In the genomic region with DNA sequence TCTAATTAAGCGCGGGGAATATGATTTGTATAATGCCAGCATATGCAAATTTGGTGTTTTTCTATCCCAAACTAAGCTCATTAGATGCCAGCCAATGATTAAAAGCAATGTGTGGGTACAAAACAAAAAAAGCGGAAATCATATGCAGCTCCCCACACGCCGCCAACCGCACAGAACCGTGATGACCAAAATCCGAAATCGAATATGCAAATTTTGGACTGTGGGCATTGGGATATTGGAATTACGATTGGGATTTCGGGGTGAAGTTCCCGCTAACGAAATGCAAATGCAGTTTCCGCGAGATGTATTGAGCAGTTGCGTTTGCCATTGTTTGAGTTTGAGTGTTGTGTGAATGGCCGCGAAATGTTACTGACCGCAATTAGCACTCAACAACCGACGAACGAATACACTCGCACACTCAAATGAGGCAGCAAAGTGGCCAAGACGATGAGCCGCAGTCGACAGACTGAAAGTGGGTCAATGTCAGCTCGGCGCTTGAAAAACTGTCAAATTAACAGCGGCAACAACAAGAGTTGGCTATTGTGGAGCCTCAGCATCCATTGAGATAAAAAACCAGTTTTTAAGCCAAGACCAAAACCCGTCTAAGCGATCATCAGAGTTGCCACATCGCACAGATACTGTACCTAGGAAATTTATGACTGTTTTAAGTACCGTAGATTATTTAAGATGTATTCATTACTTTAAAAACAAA, we compare ENCODE assay signal across 1 fruit fly cellular context.
TF ChIP-seq lines count a peak whose summit lies in the region.

No protein-coding gene starts in this region.

TF ChIP-seq in whole organism, embryonic, 481 proteins besides CTCF, POLR2A, EP300 and RAD21 (continued from another document):
- TF ChIP-seq CG12769 (tag; optimal IDR thresholded peaks at IDR 0.05; lab: Kevin White, UChicago): peak; percentile 85
- TF ChIP-seq sc (optimal IDR thresholded peaks at IDR 0.05; lab: Kevin White, UChicago): no peak
- TF ChIP-seq sc (GFP tag; optimal IDR thresholded peaks at IDR 0.05; lab: Kevin White, UChicago): no peak
- TF ChIP-seq ato (GFP tag; IDR thresholded peaks at IDR 0.05; lab: Robert Waterston, UW; ENCODE audit: partially characterized antibody): no peak
- TF ChIP-seq dmrt11E (tag; optimal IDR thresholded peaks at IDR 0.05; lab: Kevin White, UChicago): no peak
- peak; percentile 51 for TF ChIP-seq sens (GFP tag; lab: Kevin White, UChicago)
- peak; percentile 42 for TF ChIP-seq Med (GFP tag; lab: Kevin White, UChicago)
- TF ChIP-seq bowl (GFP tag; IDR thresholded peaks at IDR 0.05; lab: Robert Waterston, UW): no peak
- no peak for TF ChIP-seq Hsf (GFP tag; optimal IDR thresholded peaks at IDR 0.05; lab: Kevin White, UChicago)
- TF ChIP-seq run (tag; optimal IDR thresholded peaks at IDR 0.05; lab: Kevin White, UChicago): peak; percentile 51
- TF ChIP-seq br (optimal IDR thresholded peaks at IDR 0.05; lab: Kevin White, UChicago): no peak
- TF ChIP-seq CG1603 (tag; optimal IDR thresholded peaks at IDR 0.05; lab: Kevin White, UChicago): no peak
- peak; percentile 15 for TF ChIP-seq Vsx1 (GFP tag; optimal IDR thresholded peaks at IDR 0.05; lab: Kevin White, UChicago)
- TF ChIP-seq ftz-f1 (GFP tag; optimal IDR thresholded peaks at IDR 0.05; lab: Kevin White, UChicago): peak; percentile 60
- TF ChIP-seq Bdp1 (GFP tag; optimal IDR thresholded peaks at IDR 0.05; lab: Kevin White, UChicago): no peak
- TF ChIP-seq Abd-B (GFP tag; optimal IDR thresholded peaks at IDR 0.05; lab: Kevin White, UChicago): peak; percentile 19
- no peak for TF ChIP-seq CG1529 (GFP tag; optimal IDR thresholded peaks at IDR 0.05; lab: Kevin White, UChicago)
- no peak for TF ChIP-seq lov (optimal IDR thresholded peaks at IDR 0.05; lab: Kevin White, UChicago)
- no peak for TF ChIP-seq lov (GFP tag; IDR thresholded peaks at IDR 0.05; lab: Robert Waterston, UW)
- no peak for TF ChIP-seq sna (GFP tag; IDR thresholded peaks at IDR 0.05; lab: Robert Waterston, UW; ENCODE audit: partially characterized antibody)
- no peak for TF ChIP-seq Optix (GFP tag; IDR thresholded peaks at IDR 0.05; lab: Robert Waterston, UW)
- TF ChIP-seq sr (GFP tag; IDR thresholded peaks at IDR 0.05; lab: Robert Waterston, UW): peak; percentile 55; the same call in 1 of the 3 replicates
- no peak for TF ChIP-seq ATbp (GFP tag; optimal IDR thresholded peaks at IDR 0.05; lab: Kevin White, UChicago)
- peak; percentile 45 for TF ChIP-seq pros (GFP tag; optimal IDR thresholded peaks at IDR 0.05; lab: Kevin White, UChicago)
- TF ChIP-seq B-H2 (GFP tag; optimal IDR thresholded peaks at IDR 0.05; lab: Kevin White, UChicago): no peak
- no peak for TF ChIP-seq CG8290 (GFP tag; optimal IDR thresholded peaks at IDR 0.05; lab: Kevin White, UChicago)
- no peak for TF ChIP-seq CG8290 (tag; optimal IDR thresholded peaks at IDR 0.05; lab: Kevin White, UChicago)
- TF ChIP-seq NC2α (GFP tag; optimal IDR thresholded peaks at IDR 0.05; lab: Kevin White, UChicago): no peak
- no peak for TF ChIP-seq p53 (GFP tag; optimal IDR thresholded peaks at IDR 0.05; lab: Kevin White, UChicago)
- no peak for TF ChIP-seq lmd (GFP tag; IDR thresholded peaks at IDR 0.05; lab: Robert Waterston, UW)
- no peak for TF ChIP-seq CG17612 (GFP tag; IDR thresholded peaks at IDR 0.05; lab: Robert Waterston, UW)
- TF ChIP-seq CG9609 (GFP tag; optimal IDR thresholded peaks at IDR 0.05; lab: Kevin White, UChicago): no peak
- TF ChIP-seq CG15073 (GFP tag; optimal IDR thresholded peaks at IDR 0.05; lab: Kevin White, UChicago): no peak
- no peak for TF ChIP-seq otp (GFP tag; IDR thresholded peaks at IDR 0.05; lab: Robert Waterston, UW)
- TF ChIP-seq CG17385 (GFP tag; optimal IDR thresholded peaks at IDR 0.05; lab: Kevin White, UChicago): no peak
- TF ChIP-seq row (GFP tag; IDR thresholded peaks at IDR 0.05; lab: Robert Waterston, UW): peak; percentile 22; the same call in 1 of the 3 replicates
- TF ChIP-seq E2f2 (GFP tag; IDR thresholded peaks at IDR 0.05; lab: Robert Waterston, UW): no peak
- TF ChIP-seq zen (tag; optimal IDR thresholded peaks at IDR 0.05; lab: Kevin White, UChicago): no peak
- no peak for TF ChIP-seq cato (GFP tag; optimal IDR thresholded peaks at IDR 0.05; lab: Kevin White, UChicago; ENCODE audit: borderline replicate concordance)
- TF ChIP-seq HLH4C (GFP tag; IDR thresholded peaks at IDR 0.05; lab: Robert Waterston, UW; ENCODE audit: partially characterized antibody): no peak
- TF ChIP-seq en (GFP tag; optimal IDR thresholded peaks at IDR 0.05; lab: Kevin White, UChicago): no peak
- TF ChIP-seq TFAM (GFP tag; optimal IDR thresholded peaks at IDR 0.05; lab: Kevin White, UChicago): no peak
- no peak for TF ChIP-seq Nf-YA (GFP tag; IDR thresholded peaks at IDR 0.05; lab: Robert Waterston, UW)
- TF ChIP-seq Awh (GFP tag; IDR thresholded peaks at IDR 0.05; lab: Robert Waterston, UW): peak; percentile 85
- TF ChIP-seq rib (GFP tag; IDR thresholded peaks at IDR 0.05; lab: Robert Waterston, UW): 0 out of 2 replicates have a peak, but pooled peaks have one; percentile 24
- no peak for TF ChIP-seq CG4328 (GFP tag; optimal IDR thresholded peaks at IDR 0.05; lab: Kevin White, UChicago)
- TF ChIP-seq Deaf1 (tag; optimal IDR thresholded peaks at IDR 0.05; lab: Kevin White, UChicago): no peak
- no peak for TF ChIP-seq CG12219 (GFP tag; optimal IDR thresholded peaks at IDR 0.05; lab: Kevin White, UChicago)
- no peak for TF ChIP-seq amos (GFP tag; IDR thresholded peaks at IDR 0.05; lab: Robert Waterston, UW; ENCODE audit: partially characterized antibody)
- TF ChIP-seq H2.0 (GFP tag; IDR thresholded peaks at IDR 0.05; lab: Robert Waterston, UW): no peak
- TF ChIP-seq CG18262 (tag; optimal IDR thresholded peaks at IDR 0.05; lab: Kevin White, UChicago): no peak
- peak; percentile 10; the same call in 1 of the 2 replicates for TF ChIP-seq CG13287 (GFP tag; IDR thresholded peaks at IDR 0.05; lab: Robert Waterston, UW; ENCODE audit: partially characterized antibody)
- TF ChIP-seq pnt (GFP tag; optimal IDR thresholded peaks at IDR 0.05; lab: Kevin White, UChicago): no peak
- TF ChIP-seq mirr (GFP tag; optimal IDR thresholded peaks at IDR 0.05; lab: Kevin White, UChicago): no peak
- peak; percentile 26 for TF ChIP-seq oc (tag; optimal IDR thresholded peaks at IDR 0.05; lab: Kevin White, UChicago)
- TF ChIP-seq CG15269 (tag; optimal IDR thresholded peaks at IDR 0.05; lab: Kevin White, UChicago): no peak
- TF ChIP-seq vfl (GFP tag; optimal IDR thresholded peaks at IDR 0.05; lab: Kevin White, UChicago): no peak
- no peak for TF ChIP-seq CG4424 (GFP tag; optimal IDR thresholded peaks at IDR 0.05; lab: Kevin White, UChicago)
TF ChIP-seq in whole organism, embryonic: peak in this region for 21.
